Fruit fly (Drosophila melanogaster) whole organism, embryonic: ENCODE measurements around the gene Sf3b3.

Experiments used
- Atf6 ChIP-seq: fragments of 200-800 bp; sonication (Bioruptor generic); IDR thresholded peaks from 2 replicates; pipeline ENCODE4 v1.3.6; 2022; ENCODE audit warnings: missing biosample characterization, missing genetic modification characterization
- B-H1 ChIP-seq: fragments of 200-800 bp; sonication (Bioruptor generic); IDR thresholded peaks from 3 replicates; pipeline ENCODE4 v1.3.6; 2022; ENCODE audit warnings: missing biosample characterization, missing genetic modification characterization
- Blimp-1 ChIP-seq: fragments of 200-800 bp; sonication (Bioruptor generic); optimal IDR thresholded peaks from 3 replicates; lab custom pipeline; 2018; ENCODE audit warnings: missing biosample characterization, missing genetic modification characterization, mild to moderate bottlenecking, moderate library complexity, missing genetic modification reagents
- Bteb2 ChIP-seq: fragments of 200-800 bp; sonication (Bioruptor generic); optimal IDR thresholded peaks from 2 replicates; lab custom pipeline; 2016; ENCODE audit warnings: missing biosample characterization, missing genetic modification characterization
- CG10209 ChIP-seq: fragments of 200-800 bp; sonication (Bioruptor generic); optimal IDR thresholded peaks from 3 replicates; lab custom pipeline; 2017; ENCODE audit warnings: missing biosample characterization, mild to moderate bottlenecking, missing genetic modification characterization, missing genetic modification reagents
- CG10366 ChIP-seq: fragments of 200-800 bp; sonication (Bioruptor generic); IDR thresholded peaks from 2 replicates; pipeline ENCODE4 v1.3.6; 2022; ENCODE audit warnings: missing biosample characterization, missing genetic modification characterization
- CG11456 ChIP-seq: fragments of 200-800 bp; sonication (Bioruptor generic); IDR thresholded peaks from 3 replicates; pipeline ENCODE4 v1.3.6; 2022; ENCODE audit warnings: missing biosample characterization, missing genetic modification characterization
- CG12219 ChIP-seq: fragments of 200-800 bp; sonication (Bioruptor generic); optimal IDR thresholded peaks from 3 replicates; lab custom pipeline; 2018; ENCODE audit warnings: missing biosample characterization, mild to moderate bottlenecking, missing genetic modification characterization
- CG12744 ChIP-seq: fragments of 200-800 bp; sonication (Bioruptor generic); optimal IDR thresholded peaks from 2 replicates; lab custom pipeline; 2016; ENCODE audit warnings: missing biosample characterization, missing genetic modification characterization
- CG13287 ChIP-seq: fragments of 200-800 bp; sonication (Bioruptor generic); IDR thresholded peaks from 2 replicates; pipeline ENCODE4 v1.3.6; 2022; ENCODE audit warnings: missing biosample characterization, missing genetic modification characterization; ENCODE audit not compliant: partially characterized antibody
- CG14014 ChIP-seq: fragments of 200-800 bp; sonication (Bioruptor generic); IDR thresholded peaks from 2 replicates; pipeline ENCODE4 v1.3.6; 2022; ENCODE audit warnings: missing biosample characterization, missing genetic modification characterization
- CG14860 ChIP-seq: fragments of 200-800 bp; sonication (Bioruptor generic); IDR thresholded peaks from 3 replicates; pipeline ENCODE4 v1.3.6; 2022; ENCODE audit warnings: missing biosample characterization, missing genetic modification characterization; ENCODE audit not compliant: partially characterized antibody
- CG1529 ChIP-seq: fragments of 200-800 bp; sonication (Bioruptor generic); optimal IDR thresholded peaks from 3 replicates; lab custom pipeline; 2018; ENCODE audit warnings: missing biosample characterization, missing genetic modification characterization
- CG16779 ChIP-seq: fragments of 200-800 bp; sonication (Bioruptor generic); IDR thresholded peaks from 2 replicates; pipeline ENCODE4 v1.3.6; 2022; ENCODE audit warnings: missing biosample characterization, missing genetic modification characterization
- CG16813 ChIP-seq: fragments of 200-800 bp; sonication (Bioruptor generic); IDR thresholded peaks from 3 replicates; pipeline ENCODE4 v1.3.6; 2022; ENCODE audit warnings: missing biosample characterization, missing genetic modification characterization; ENCODE audit not compliant: partially characterized antibody
- CG17802 ChIP-seq: fragments of 200-800 bp; sonication (Bioruptor generic); optimal IDR thresholded peaks from 2 replicates; lab custom pipeline; 2018; ENCODE audit warnings: missing biosample characterization, mild to moderate bottlenecking, missing genetic modification characterization, moderate library complexity
- CG18476 ChIP-seq: fragments of 200-800 bp; sonication (Bioruptor generic); optimal IDR thresholded peaks from 2 replicates; lab custom pipeline; 2016; ENCODE audit warnings: missing biosample characterization, mild to moderate bottlenecking, missing genetic modification characterization
- CG32532 ChIP-seq: fragments of 200-800 bp; sonication (Bioruptor generic); IDR thresholded peaks from 2 replicates; pipeline ENCODE4 v1.3.6; 2022; ENCODE audit warnings: missing biosample characterization, missing genetic modification characterization
- CG32772 ChIP-seq: fragments of 200-800 bp; sonication (Bioruptor generic); IDR thresholded peaks from 2 replicates; pipeline ENCODE4 v1.3.6; 2022; ENCODE audit warnings: missing biosample characterization, missing genetic modification characterization
- CG34422 ChIP-seq: fragments of 200-800 bp; sonication (Bioruptor generic); IDR thresholded peaks from 3 replicates; pipeline ENCODE4 v1.3.6; 2022; ENCODE audit warnings: missing biosample characterization, missing genetic modification characterization
- CG4404 ChIP-seq: fragments of 200-800 bp; sonication (Bioruptor generic); IDR thresholded peaks from 2 replicates; pipeline ENCODE4 v1.3.6; 2022; ENCODE audit warnings: missing biosample characterization, missing genetic modification characterization
- CG7372 ChIP-seq: fragments of 200-800 bp; sonication (Bioruptor generic); IDR thresholded peaks from 2 replicates; pipeline ENCODE4 v1.3.6; 2022; ENCODE audit warnings: missing biosample characterization, missing genetic modification characterization
- CG8478 ChIP-seq: fragments of >200 bp; optimal IDR thresholded peaks from 2 replicates; lab custom pipeline; 2018
- CG8765 ChIP-seq: fragments of 200-800 bp; sonication (Bioruptor generic); IDR thresholded peaks from 2 replicates; pipeline ENCODE4 v1.3.6; 2022; ENCODE audit warnings: missing biosample characterization, missing genetic modification characterization
- CG9727 ChIP-seq: fragments of 200-800 bp; sonication (Bioruptor generic); optimal IDR thresholded peaks from 3 replicates; lab custom pipeline; 2017; ENCODE audit warnings: missing biosample characterization, mild to moderate bottlenecking, missing genetic modification characterization
- CoRest ChIP-seq: fragments of 200-800 bp; sonication (Bioruptor generic); optimal IDR thresholded peaks from 3 replicates; lab custom pipeline; 2018; ENCODE audit warnings: missing biosample characterization, mild to moderate bottlenecking, missing genetic modification characterization, moderate library complexity
- Drgx ChIP-seq: fragments of 200-800 bp; sonication (Bioruptor generic); IDR thresholded peaks from 2 replicates; pipeline ENCODE4 v1.3.6; 2022; ENCODE audit warnings: missing biosample characterization, missing genetic modification characterization
- Mes4 ChIP-seq: fragments of 200-800 bp; sonication (Bioruptor generic); optimal IDR thresholded peaks from 2 replicates; lab custom pipeline; 2016; ENCODE audit warnings: missing biosample characterization, missing genetic modification characterization
- NC2α ChIP-seq: fragments of 200-800 bp; sonication (Bioruptor generic); optimal IDR thresholded peaks from 2 replicates; lab custom pipeline; 2016; ENCODE audit warnings: missing biosample characterization, missing genetic modification characterization
- Nf-YA ChIP-seq: fragments of 200-800 bp; sonication (Bioruptor generic); IDR thresholded peaks from 2 replicates; pipeline ENCODE4 v1.3.6; 2022; ENCODE audit warnings: missing biosample characterization, missing genetic modification characterization
- Pdp1 ChIP-seq, 2 experiments: fragments of 200-800 bp; sonication (Bioruptor generic); optimal IDR thresholded peaks; 3 replicates each; lab custom pipeline; 2016; ENCODE audit warnings: missing biosample characterization in 2 of 2, missing genetic modification characterization in 2 of 2, mild to moderate bottlenecking in 1 of 2, moderate library complexity in 1 of 2
- Vsx1 ChIP-seq: fragments of 200-800 bp; sonication (Bioruptor generic); optimal IDR thresholded peaks from 2 replicates; lab custom pipeline; 2017; ENCODE audit warnings: missing biosample characterization, mild to moderate bottlenecking, missing genetic modification characterization, missing genetic modification reagents
- Xbp1 ChIP-seq: fragments of 200-800 bp; sonication (Bioruptor generic); optimal IDR thresholded peaks from 3 replicates; lab custom pipeline; 2016; ENCODE audit warnings: missing biosample characterization, mild to moderate bottlenecking, missing genetic modification characterization
- ato ChIP-seq: fragments of 200-800 bp; sonication (Bioruptor generic); IDR thresholded peaks from 2 replicates; pipeline ENCODE4 v1.3.6; 2022; ENCODE audit warnings: missing biosample characterization, missing genetic modification characterization; ENCODE audit not compliant: partially characterized antibody
- bowl ChIP-seq: fragments of 200-800 bp; sonication (Bioruptor generic); IDR thresholded peaks from 2 replicates; pipeline ENCODE4 v1.3.6; 2022; ENCODE audit warnings: missing biosample characterization, missing genetic modification characterization
- caup ChIP-seq: fragments of 200-800 bp; sonication (Bioruptor generic); optimal IDR thresholded peaks from 3 replicates; lab custom pipeline; 2017; ENCODE audit warnings: missing biosample characterization, mild to moderate bottlenecking, missing genetic modification characterization, moderate library complexity; ENCODE audit not compliant: severe bottlenecking
- dmrt11E ChIP-seq: fragments of 200-800 bp; sonication (Bioruptor generic); optimal IDR thresholded peaks from 3 replicates; lab custom pipeline; 2018; ENCODE audit warnings: missing biosample characterization, mild to moderate bottlenecking, missing genetic modification characterization, moderate library complexity
- ems ChIP-seq: fragments of 200-800 bp; sonication (Bioruptor generic); optimal IDR thresholded peaks from 3 replicates; lab custom pipeline; 2016; ENCODE audit warnings: missing biosample characterization, missing genetic modification characterization
- fu2 ChIP-seq: fragments of 200-800 bp; sonication (Bioruptor generic); optimal IDR thresholded peaks from 2 replicates; lab custom pipeline; 2016; ENCODE audit warnings: missing biosample characterization, missing genetic modification characterization
- gem ChIP-seq: fragments of 200-800 bp; sonication (Bioruptor generic); optimal IDR thresholded peaks from 2 replicates; lab custom pipeline; 2019; ENCODE audit warnings: missing biosample characterization, mild to moderate bottlenecking, missing genetic modification characterization, moderate library complexity
- insv ChIP-seq, 2 experiments: fragments of 200-800 bp; sonication (Bioruptor generic); optimal IDR thresholded peaks; 3 replicates each; lab custom pipeline; 2016 to 2018; ENCODE audit warnings: missing biosample characterization in 2 of 2, missing genetic modification characterization in 2 of 2
- mam ChIP-seq: fragments of 200-800 bp; sonication (Bioruptor generic); optimal IDR thresholded peaks from 3 replicates; lab custom pipeline; 2016; ENCODE audit warnings: missing biosample characterization, missing genetic modification characterization
- pb ChIP-seq: fragments of 200-800 bp; sonication (Bioruptor generic); optimal IDR thresholded peaks from 3 replicates; lab custom pipeline; 2016; ENCODE audit warnings: missing biosample characterization, missing genetic modification characterization
- peb ChIP-seq: fragments of 200-800 bp; sonication (Bioruptor generic); IDR thresholded peaks from 2 replicates; pipeline ENCODE4 v1.3.6; 2022; ENCODE audit warnings: missing biosample characterization, missing genetic modification characterization
- phol ChIP-seq: fragments of 200-800 bp; sonication (Bioruptor generic); optimal IDR thresholded peaks from 3 replicates; lab custom pipeline; 2018; ENCODE audit warnings: missing biosample characterization, mild to moderate bottlenecking, missing genetic modification characterization, moderate library complexity
- sima ChIP-seq: fragments of 200-800 bp; sonication (Bioruptor generic); optimal IDR thresholded peaks from 2 replicates; lab custom pipeline; 2016; ENCODE audit warnings: missing biosample characterization, missing genetic modification characterization
- unpg ChIP-seq: fragments of 200-800 bp; sonication (Bioruptor generic); optimal IDR thresholded peaks from 3 replicates; lab custom pipeline; 2018; ENCODE audit warnings: missing biosample characterization, mild to moderate bottlenecking, missing genetic modification characterization, moderate library complexity
- yki ChIP-seq: fragments of >200 bp; optimal IDR thresholded peaks from 3 replicates; lab custom pipeline; 2018
- zen ChIP-seq: fragments of 200-800 bp; sonication (Bioruptor generic); optimal IDR thresholded peaks from 3 replicates; lab custom pipeline; 2018; ENCODE audit warnings: missing biosample characterization, mild to moderate bottlenecking, missing genetic modification characterization, moderate library complexity

The Sf3b3 gene

DNA sequence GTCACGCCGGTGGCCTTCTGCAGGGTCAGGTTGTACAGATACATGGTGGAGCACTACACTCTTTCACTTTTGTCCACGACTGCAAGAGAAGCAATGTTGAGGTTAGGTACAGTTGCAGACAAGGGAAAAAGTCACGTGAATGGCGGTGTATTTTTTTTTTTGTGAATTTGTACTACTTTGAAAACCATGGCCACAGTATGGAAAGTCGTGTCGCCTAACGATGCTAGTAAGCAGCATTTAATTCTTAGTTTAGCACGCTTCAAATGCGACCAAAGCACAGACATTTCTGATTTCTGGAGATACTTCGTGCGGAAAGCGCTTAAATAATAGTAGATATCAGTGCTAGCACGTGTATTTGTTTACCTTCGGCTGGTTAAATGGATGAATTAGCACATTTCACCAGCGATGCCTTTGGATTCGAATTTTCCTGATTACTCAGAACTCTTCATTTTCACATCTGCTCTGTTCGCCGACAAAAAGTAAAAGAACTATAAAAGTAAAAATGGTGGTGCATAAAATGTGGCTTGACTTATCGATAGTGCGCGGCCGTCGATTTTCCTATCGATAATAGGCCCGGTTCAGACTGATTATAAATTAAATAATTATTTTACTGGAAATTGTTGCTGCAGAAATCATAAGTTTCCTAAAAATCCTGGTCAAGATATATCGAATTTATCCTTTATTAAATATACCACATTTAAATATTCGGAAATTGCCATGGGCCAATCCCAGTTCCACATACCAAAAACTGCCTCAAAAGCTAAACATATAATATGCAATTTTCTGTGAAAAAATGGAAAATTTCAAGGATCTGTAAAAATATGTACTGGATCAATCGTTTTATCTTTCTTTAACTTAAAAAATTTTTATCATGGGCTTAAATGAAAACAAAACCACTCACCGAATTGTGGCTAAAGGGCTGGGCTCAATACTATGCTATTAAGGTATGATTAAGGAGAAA lies at the start of gene Sf3b3 (continued):
- TF ChIP-seq CG18476 (no peak), CG14860 (GFP tag; lab: Robert Waterston, UW) (peak; percentile 40; the same call in 1 of the 3 replicates), B-H1 (GFP tag; lab: Robert Waterston, UW) (no peak), CG16813 (peak; percentile 54), Mes4 (GFP tag; lab: Kevin White, UChicago) (no peak), CoRest (tag; lab: Kevin White, UChicago) (no peak), CG16779 (no peak), Bteb2 (GFP tag; lab: Kevin White, UChicago) (no peak), CG12744 (GFP tag; lab: Kevin White, UChicago) (no peak), caup (GFP tag; lab: Kevin White, UChicago) (no peak), CG8478 (no peak), Blimp-1 (no peak), ato (GFP tag; lab: Robert Waterston, UW) (peak; percentile 64), CG8765 (GFP tag; lab: Robert Waterston, UW) (no peak), insv (GFP tag; optimal IDR thresholded peaks at IDR 0.05; lab: Kevin White, UChicago) (no peak), CG12219 (GFP tag; lab: Kevin White, UChicago) (no peak), pb (GFP tag; lab: Kevin White, UChicago) (no peak), phol (tag; lab: Kevin White, UChicago) (peak; percentile 83), CG14014 (GFP tag; lab: Robert Waterston, UW) (no peak), bowl (GFP tag; lab: Robert Waterston, UW) (no peak), CG10209 (no peak), Vsx1 (GFP tag; lab: Kevin White, UChicago) (no peak), CG9727 (GFP tag; lab: Kevin White, UChicago) (peak; percentile 56), CG4404 (GFP tag; lab: Robert Waterston, UW) (0 out of 2 replicates have a peak, but pooled peaks have one; percentile 16), CG34422 (GFP tag; lab: Robert Waterston, UW) (peak; percentile 49; the same call in 1 of the 3 replicates), mam (GFP tag; lab: Kevin White, UChicago) (peak; percentile 33), CG10366 (GFP tag; lab: Robert Waterston, UW) (no peak), CG32532 (peak; percentile 35; the same call in 1 of the 2 replicates), peb (GFP tag; lab: Robert Waterston, UW) (no peak), fu2 (GFP tag; lab: Kevin White, UChicago) (no peak), ems (GFP tag; lab: Kevin White, UChicago) (no peak), NC2α (GFP tag; lab: Kevin White, UChicago) (no peak), CG13287 (GFP tag; lab: Robert Waterston, UW) (peak; percentile 60), yki (lab: Kevin White, UChicago) (no peak), dmrt11E (no peak), gem (tag; lab: Kevin White, UChicago) (no peak), Nf-YA (GFP tag; lab: Robert Waterston, UW) (no peak), CG32772 (GFP tag; lab: Robert Waterston, UW) (no peak), CG7372 (GFP tag; lab: Robert Waterston, UW) (no peak), Xbp1 (GFP tag; lab: Kevin White, UChicago) (no peak), CG1529 (GFP tag; lab: Kevin White, UChicago) (no peak), zen (tag; lab: Kevin White, UChicago) (peak; percentile 24), CG17802 (tag; lab: Kevin White, UChicago) (peak; percentile 99), Atf6 (GFP tag; lab: Robert Waterston, UW) (no peak; the same call in 1 of the 2 replicates), CG11456 (GFP tag; lab: Robert Waterston, UW) (0 out of 3 replicates have a peak, but pooled peaks have one; percentile 3), Pdp1 (GFP tag; optimal IDR thresholded peaks at IDR 0.05; lab: Kevin White, UChicago) (peak; percentile 7 to 24), sima (GFP tag; lab: Kevin White, UChicago) (no peak), unpg (GFP tag; lab: Kevin White, UChicago) (no peak), Drgx (GFP tag; lab: Robert Waterston, UW) (peak; percentile 12; the same call in 1 of the 2 replicates)
